Worm (Caenorhabditis elegans) whole organism, L3 larva: ENCODE results near the gene srsx-9.

ENCODE experiments used
- elt-3 ChIP-seq, 3 experiments: fragments of 150-350 bp in 1 of 3; sonication (generic microtip) in 2 of 3; optimal IDR thresholded peaks; 2 replicates in 2 of 3; 4 replicates in 1 of 3; lab custom pipeline; 2014 to 2017; ENCODE audit warnings: missing biosample characterization in 3 of 3, missing genetic modification characterization in 3 of 3
- pha-4 ChIP-seq: fragments of 150-350 bp; optimal IDR thresholded peaks from 2 replicates; lab custom pipeline; 2014; ENCODE audit warnings: missing biosample characterization, missing genetic modification reagents, missing genetic modification characterization

ce11 chrV:4979060-4979459 is 6.2 kb upstream of the srsx-9 start, which contains the start of gene srsx-11:
- TF ChIP-seq pha-4 (tag; lab: Kevin White, UChicago) (no peak), elt-3 (tag; optimal IDR thresholded peaks at IDR 0.05; lab: Kevin White, UChicago) (no peak)
